Worm (Caenorhabditis elegans) whole organism, mixed stage, embryonic: ENCODE results near the gene arrd-11.

Experiments used
- nhr-2 ChIP-seq: fragments of 150-350 bp; optimal IDR thresholded peaks from 2 replicates; lab custom pipeline; 2014; ENCODE audit warnings: missing biosample characterization, missing genetic modification characterization
- nhr-237 ChIP-seq: fragments of 150-350 bp; optimal IDR thresholded peaks from 2 replicates; lab custom pipeline; 2014; ENCODE audit warnings: missing biosample characterization, missing genetic modification characterization
- pha-4 ChIP-seq: fragments of 150-350 bp; optimal IDR thresholded peaks from 2 replicates; lab custom pipeline; 2018; ENCODE audit warnings: missing biosample characterization, missing genetic modification reagents, missing genetic modification characterization
- unc-39 ChIP-seq: fragments of 150-350 bp; optimal IDR thresholded peaks from 2 replicates; lab custom pipeline; 2014; ENCODE audit warnings: missing biosample characterization, missing genetic modification characterization
- unc-62 ChIP-seq: fragments of 150-350 bp; optimal IDR thresholded peaks from 2 replicates; lab custom pipeline; 2014; ENCODE audit warnings: missing biosample characterization, missing genetic modification reagents, missing genetic modification characterization

- TF ChIP-seq pha-4 (tag; lab: Kevin White, UChicago), result no peak
- no peak for TF ChIP-seq unc-39
- no peak for TF ChIP-seq unc-62 (GFP tag; lab: Kevin White, UChicago)
- no peak for TF ChIP-seq nhr-237
- no peak for TF ChIP-seq nhr-2 (tag; lab: Kevin White, UChicago)
Measured at ce11 chrII:13723754-13724153, 39.5 kb upstream of the arrd-11 start.
